Worm (Caenorhabditis elegans): ENCODE measurements around the gene gcy-15.
"Not testable (repeated sequence)": the region's sequence is repeated elsewhere in the genome, so short reads cannot be mapped to it uniquely, and the experiment has no call there.

gcy-15 gene

ce11 chrII:3170089-3170488 is 26.8 kb downstream of the gcy-15 start, which contains the start of gene fbxc-55:
Gene fbxc-55 (minus strand): TSS chrII:3170189.
- no peak for TF ChIP-seq unc-62 (GFP tag; optimal IDR thresholded peaks at IDR 0.05)

- TF ChIP-seq unc-62 (GFP tag; optimal IDR thresholded peaks at IDR 0.05), result no peak
Observed at ce11 chrII:3158985-3159384, 37.9 kb downstream of the gcy-15 start, which contains the start of gene sri-34. Gene sri-34 (minus strand): TSS chrII:3159085.

ce11 chrII:3156749-3157148 is 40.1 kb downstream of the gcy-15 start, which contains the start of gene sri-33:
Gene sri-33 (minus strand): TSS chrII:3156849.
- no peak for TF ChIP-seq unc-62 (GFP tag; optimal IDR thresholded peaks at IDR 0.05)

ce11 chrII:3154383-3154782 is 42.5 kb downstream of the gcy-15 start, which contains the start of gene sri-32:
Gene sri-32 (minus strand): TSS chrII:3154483.
- TF ChIP-seq unc-62 (GFP tag; optimal IDR thresholded peaks at IDR 0.05), result no peak

- TF ChIP-seq unc-62 (GFP tag; optimal IDR thresholded peaks at IDR 0.05), result no peak
Observed at ce11 chrII:3151615-3152014, 45.3 kb downstream of the gcy-15 start, which contains the start of the genes T10D4.14 and T10D4.19. Gene T10D4.14 (minus strand): TSS chrII:3151715. Gene T10D4.19 (plus strand): TSS chrII:3151918.

ce11 chrII:3149521-3150190 is 47.2 kb downstream of the gcy-15 start, which contains the start of the genes T10D4.11 and T10D4.1:
Gene T10D4.11 (minus strand): TSS chrII:3149621.
Gene T10D4.1 (plus strand): TSS chrII:3150140.
- TF ChIP-seq unc-62 (GFP tag; optimal IDR thresholded peaks at IDR 0.05), result no peak

ce11 chrII:3148404-3148803 is 48.5 kb downstream of the gcy-15 start:
- no peak for TF ChIP-seq unc-62 (GFP tag; optimal IDR thresholded peaks at IDR 0.05)

- TF ChIP-seq unc-62 (GFP tag; optimal IDR thresholded peaks at IDR 0.05), result no peak
Observed at ce11 chrII:3145842-3146241, 51.0 kb downstream of the gcy-15 start, which contains the start of gene T10D4.15. Gene T10D4.15 (plus strand): TSS chrII:3146142.

ce11 chrII:3144552-3144951 is 52.3 kb downstream of the gcy-15 start, which contains the start of gene sri-43:
Gene sri-43 (minus strand): TSS chrII:3144652.
- not testable (repeated sequence) for TF ChIP-seq unc-62 (GFP tag; optimal IDR thresholded peaks at IDR 0.05)

- not testable (repeated sequence) for TF ChIP-seq unc-62 (GFP tag; optimal IDR thresholded peaks at IDR 0.05)
Observed at ce11 chrII:3142855-3143254, 54.0 kb downstream of the gcy-15 start, which contains the start of gene sri-42. Gene sri-42 (minus strand): TSS chrII:3142955.
